Fruit fly (Drosophila melanogaster) whole organism, embryonic: ENCODE results near the gene Cand1.

ENCODE experiments used
- Abd-B ChIP-seq: fragments of 200-800 bp; sonication (Bioruptor generic); optimal IDR thresholded peaks from 2 replicates; lab custom pipeline; 2018; ENCODE audit warnings: missing biosample characterization, mild to moderate bottlenecking, missing genetic modification characterization, moderate library complexity
- Bdp1 ChIP-seq: fragments of 200-800 bp; sonication (Bioruptor generic); optimal IDR thresholded peaks from 3 replicates; lab custom pipeline; 2016; ENCODE audit warnings: missing biosample characterization, missing genetic modification characterization
- CG10274 ChIP-seq: fragments of 200-800 bp; sonication (Bioruptor generic); optimal IDR thresholded peaks from 3 replicates; lab custom pipeline; 2017; ENCODE audit warnings: missing biosample characterization, mild to moderate bottlenecking, missing genetic modification characterization
- CG10321 ChIP-seq: fragments of 200-800 bp; sonication (Bioruptor generic); IDR thresholded peaks from 2 replicates; pipeline ENCODE4 v1.3.6; 2022; ENCODE audit warnings: missing biosample characterization, missing genetic modification characterization
- CG12071 ChIP-seq: fragments of 200-800 bp; sonication (Bioruptor generic); optimal IDR thresholded peaks from 3 replicates; lab custom pipeline; 2018; ENCODE audit warnings: missing biosample characterization, mild to moderate bottlenecking, missing genetic modification characterization
- CG12236 ChIP-seq: fragments of 200-800 bp; sonication (Bioruptor generic); optimal IDR thresholded peaks from 2 replicates; lab custom pipeline; 2016; ENCODE audit warnings: missing biosample characterization, missing genetic modification characterization
- CG15269 ChIP-seq: fragments of 200-800 bp; sonication (Bioruptor generic); optimal IDR thresholded peaks from 2 replicates; lab custom pipeline; 2018; ENCODE audit warnings: missing biosample characterization, mild to moderate bottlenecking, missing genetic modification characterization, moderate library complexity
- CG1529 ChIP-seq: fragments of 200-800 bp; sonication (Bioruptor generic); optimal IDR thresholded peaks from 3 replicates; lab custom pipeline; 2018; ENCODE audit warnings: missing biosample characterization, missing genetic modification characterization
- CG16815 ChIP-seq: fragments of 200-800 bp; sonication (Bioruptor generic); optimal IDR thresholded peaks from 3 replicates; lab custom pipeline; 2017; ENCODE audit warnings: missing biosample characterization, mild to moderate bottlenecking, missing genetic modification characterization
- CG17328 ChIP-seq: fragments of 200-800 bp; sonication (Bioruptor generic); IDR thresholded peaks from 2 replicates; pipeline ENCODE4 v1.3.6; 2022; ENCODE audit warnings: missing biosample characterization, missing genetic modification characterization
- CG17361 ChIP-seq: fragments of 200-800 bp; sonication (Bioruptor generic); IDR thresholded peaks from 3 replicates; pipeline ENCODE4 v1.3.6; 2022; ENCODE audit warnings: missing biosample characterization, missing genetic modification characterization
- CG17829 ChIP-seq: fragments of 200-800 bp; optimal IDR thresholded peaks from 2 replicates; lab custom pipeline; 2019; ENCODE audit warnings: missing biosample characterization, mild to moderate bottlenecking, missing genetic modification characterization, moderate library complexity
- CG17912 ChIP-seq: fragments of 200-800 bp; sonication (Bioruptor generic); optimal IDR thresholded peaks from 2 replicates; lab custom pipeline; 2018; ENCODE audit warnings: missing biosample characterization, mild to moderate bottlenecking, missing genetic modification characterization
- CG2678 ChIP-seq: fragments of 200-800 bp; sonication (Bioruptor generic); optimal IDR thresholded peaks from 3 replicates; lab custom pipeline; 2019; ENCODE audit warnings: missing biosample characterization, mild to moderate bottlenecking, missing genetic modification characterization, moderate library complexity
- CG2712 ChIP-seq: fragments of 200-800 bp; optimal IDR thresholded peaks from 3 replicates; lab custom pipeline; 2019; ENCODE audit warnings: missing biosample characterization, mild to moderate bottlenecking, missing genetic modification characterization, moderate library complexity
- CG3065 ChIP-seq: fragments of 200-800 bp; sonication (Bioruptor generic); optimal IDR thresholded peaks from 2 replicates; lab custom pipeline; 2016; ENCODE audit warnings: missing biosample characterization, missing genetic modification characterization
- CG33557 ChIP-seq: fragments of 200-800 bp; sonication (Bioruptor generic); optimal IDR thresholded peaks from 2 replicates; lab custom pipeline; 2019; ENCODE audit warnings: missing biosample characterization, mild to moderate bottlenecking, missing genetic modification characterization, moderate library complexity
- CG34224 ChIP-seq: fragments of 200-800 bp; sonication (Bioruptor generic); IDR thresholded peaks from 3 replicates; pipeline ENCODE4 v1.3.6; 2022; ENCODE audit warnings: missing biosample characterization, missing genetic modification characterization; ENCODE audit not compliant: partially characterized antibody
- CG3995 ChIP-seq: fragments of 200-800 bp; sonication (Bioruptor generic); optimal IDR thresholded peaks from 3 replicates; lab custom pipeline; 2016; ENCODE audit warnings: missing biosample characterization, missing genetic modification characterization
- CG4328 ChIP-seq: fragments of 200-800 bp; sonication (Bioruptor generic); optimal IDR thresholded peaks from 3 replicates; lab custom pipeline; 2017; ENCODE audit warnings: missing biosample characterization, missing genetic modification reagents, missing genetic modification characterization
- CG4424 ChIP-seq: fragments of 200-800 bp; sonication (Bioruptor generic); optimal IDR thresholded peaks from 3 replicates; lab custom pipeline; 2016; ENCODE audit warnings: missing biosample characterization, missing genetic modification characterization
- CG8388 ChIP-seq: fragments of 200-800 bp; sonication (Bioruptor generic); optimal IDR thresholded peaks from 2 replicates; lab custom pipeline; 2019; ENCODE audit warnings: missing biosample characterization, mild to moderate bottlenecking, missing genetic modification characterization, moderate library complexity
- CG9932 ChIP-seq: fragments of 200-800 bp; sonication (Bioruptor generic); IDR thresholded peaks from 2 replicates; pipeline ENCODE4 v1.3.6; 2022; ENCODE audit warnings: missing biosample characterization, missing genetic modification characterization
- CkIIα-i1 ChIP-seq: fragments of 200-800 bp; sonication (Bioruptor generic); IDR thresholded peaks from 2 replicates; pipeline ENCODE4 v1.3.6; 2022; ENCODE audit warnings: missing biosample characterization, missing genetic modification characterization
- Dip3 ChIP-seq: fragments of 200-800 bp; sonication (Bioruptor generic); optimal IDR thresholded peaks from 3 replicates; lab custom pipeline; 2016; ENCODE audit warnings: missing biosample characterization, missing genetic modification characterization
- GATAe ChIP-seq: fragments of 200-800 bp; sonication (Bioruptor generic); conservative IDR thresholded peaks from 2 replicates; pipeline ENCODE4 v1.3.6; 2022; ENCODE audit warnings: missing biosample characterization, missing genetic modification characterization
- Gug ChIP-seq: fragments of 200-800 bp; sonication (Bioruptor generic); IDR thresholded peaks from 4 replicates; pipeline ENCODE4 v1.3.6; 2022; ENCODE audit warnings: missing biosample characterization, missing genetic modification characterization
- Hmr ChIP-seq: fragments of 200-800 bp; sonication (Bioruptor generic); optimal IDR thresholded peaks from 3 replicates; lab custom pipeline; 2017; ENCODE audit warnings: mild to moderate bottlenecking, missing biosample characterization, missing genetic modification reagents, missing genetic modification characterization
- Hr3 ChIP-seq: fragments of 200-800 bp; sonication (Bioruptor generic); optimal IDR thresholded peaks from 3 replicates; lab custom pipeline; 2016; ENCODE audit warnings: missing biosample characterization, missing genetic modification characterization
- Mes4 ChIP-seq: fragments of 200-800 bp; sonication (Bioruptor generic); optimal IDR thresholded peaks from 2 replicates; lab custom pipeline; 2016; ENCODE audit warnings: missing biosample characterization, missing genetic modification characterization
- Poxn ChIP-seq: fragments of 200-800 bp; sonication (Bioruptor generic); IDR thresholded peaks from 2 replicates; pipeline ENCODE4 v1.3.6; 2022; ENCODE audit warnings: missing biosample characterization, missing genetic modification characterization
- Sry-δ ChIP-seq: fragments of 200-800 bp; sonication (Bioruptor generic); optimal IDR thresholded peaks from 2 replicates; lab custom pipeline; 2016; ENCODE audit warnings: missing biosample characterization, missing genetic modification characterization
- Xrp1 ChIP-seq: fragments of 200-800 bp; sonication (Bioruptor generic); IDR thresholded peaks from 2 replicates; pipeline ENCODE4 v1.3.6; 2022; ENCODE audit warnings: missing biosample characterization, missing genetic modification characterization
- caup ChIP-seq: fragments of 200-800 bp; sonication (Bioruptor generic); optimal IDR thresholded peaks from 3 replicates; lab custom pipeline; 2017; ENCODE audit warnings: missing biosample characterization, mild to moderate bottlenecking, missing genetic modification characterization, moderate library complexity; ENCODE audit not compliant: severe bottlenecking
- dysf ChIP-seq: fragments of 200-800 bp; sonication (Bioruptor generic); IDR thresholded peaks from 3 replicates; pipeline ENCODE4 v1.3.6; 2022; ENCODE audit warnings: missing biosample characterization, missing genetic modification characterization
- fu2 ChIP-seq: fragments of 200-800 bp; sonication (Bioruptor generic); optimal IDR thresholded peaks from 2 replicates; lab custom pipeline; 2016; ENCODE audit warnings: missing biosample characterization, missing genetic modification characterization
- insv ChIP-seq, 2 experiments: fragments of 200-800 bp; sonication (Bioruptor generic); optimal IDR thresholded peaks; 3 replicates each; lab custom pipeline; 2016 to 2018; ENCODE audit warnings: missing biosample characterization in 2 of 2, missing genetic modification characterization in 2 of 2
- jigr1 ChIP-seq: fragments of 200-800 bp; sonication (Bioruptor generic); IDR thresholded peaks from 3 replicates; pipeline ENCODE4 v1.3.6; 2022; ENCODE audit warnings: missing biosample characterization, missing genetic modification characterization
- ken ChIP-seq: fragments of 200-800 bp; sonication (Bioruptor generic); IDR thresholded peaks from 3 replicates; pipeline ENCODE4 v1.3.6; 2022; ENCODE audit warnings: missing biosample characterization, missing genetic modification characterization
- kni ChIP-seq: fragments of 200-800 bp; sonication (Bioruptor generic); optimal IDR thresholded peaks from 3 replicates; lab custom pipeline; 2017; ENCODE audit warnings: mild to moderate bottlenecking, missing biosample characterization, missing genetic modification reagents, missing genetic modification characterization
- lab ChIP-seq: fragments of 200-800 bp; sonication (Bioruptor generic); optimal IDR thresholded peaks from 3 replicates; lab custom pipeline; 2017; ENCODE audit warnings: missing biosample characterization, missing genetic modification characterization, mild to moderate bottlenecking, moderate library complexity, missing genetic modification reagents
- maf-S ChIP-seq: fragments of 200-800 bp; sonication (Bioruptor generic); optimal IDR thresholded peaks from 2 replicates; lab custom pipeline; 2016; ENCODE audit warnings: missing biosample characterization, missing genetic modification characterization
- pb ChIP-seq: fragments of 200-800 bp; sonication (Bioruptor generic); optimal IDR thresholded peaks from 3 replicates; lab custom pipeline; 2016; ENCODE audit warnings: missing biosample characterization, missing genetic modification characterization
- pita ChIP-seq: fragments of 200-800 bp; sonication (Bioruptor generic); optimal IDR thresholded peaks from 2 replicates; lab custom pipeline; 2017; ENCODE audit warnings: missing biosample characterization, mild to moderate bottlenecking, missing genetic modification characterization
- pnt ChIP-seq: fragments of 200-800 bp; sonication (Bioruptor generic); optimal IDR thresholded peaks from 3 replicates; lab custom pipeline; 2016; ENCODE audit warnings: missing biosample characterization, missing genetic modification characterization
- sd ChIP-seq: fragments of 200-800 bp; sonication (Bioruptor generic); optimal IDR thresholded peaks from 3 replicates; lab custom pipeline; 2018; ENCODE audit warnings: missing biosample characterization, mild to moderate bottlenecking, missing genetic modification characterization, moderate library complexity
- shn ChIP-seq: fragments of 200-800 bp; sonication (Bioruptor generic); optimal IDR thresholded peaks from 3 replicates; lab custom pipeline; 2016; ENCODE audit warnings: missing biosample characterization, missing genetic modification characterization
- sim ChIP-seq: fragments of 200-800 bp; sonication (Bioruptor generic); IDR thresholded peaks from 2 replicates; pipeline ENCODE4 v1.3.6; 2022; ENCODE audit warnings: missing biosample characterization, missing genetic modification characterization
- slbo ChIP-seq: fragments of 200-800 bp; sonication (Bioruptor generic); IDR thresholded peaks from 2 replicates; pipeline ENCODE4 v1.3.6; 2022; ENCODE audit warnings: missing biosample characterization, missing genetic modification characterization
- tio ChIP-seq: fragments of 200-800 bp; sonication (Bioruptor generic); optimal IDR thresholded peaks from 2 replicates; lab custom pipeline; 2017; ENCODE audit warnings: missing biosample characterization, missing genetic modification characterization, inconsistent platforms
- tup ChIP-seq: fragments of 200-800 bp; sonication (Bioruptor generic); optimal IDR thresholded peaks from 2 replicates; lab custom pipeline; 2016; ENCODE audit warnings: missing biosample characterization, mild to moderate bottlenecking, missing genetic modification characterization, moderate library complexity

Gene Cand1

dm6 chr2L:10334854-10335277, 27.6 kb downstream of the Cand1 start (continued):
- TF ChIP-seq pita (GFP tag; lab: Kevin White, UChicago): no peak
- no peak for TF ChIP-seq Mes4
- TF ChIP-seq maf-S (GFP tag; lab: Kevin White, UChicago): peak; percentile 41
- TF ChIP-seq Poxn: no peak
- TF ChIP-seq CG16815 (GFP tag; lab: Kevin White, UChicago): no peak
- TF ChIP-seq ken: no peak
- no peak for TF ChIP-seq sim (GFP tag; lab: Robert Waterston, UW)
- TF ChIP-seq dysf: no peak; the same call in 2 of the 3 replicates
- TF ChIP-seq CG33557 (GFP tag; lab: Kevin White, UChicago): peak; percentile 76
- TF ChIP-seq CG15269 (tag; lab: Kevin White, UChicago): peak; percentile 36
- TF ChIP-seq sd (tag; lab: Kevin White, UChicago): peak; percentile 93
- TF ChIP-seq CG2712: peak; percentile 56
- peak; percentile 53 for TF ChIP-seq CG17328 (GFP tag; lab: Robert Waterston, UW)
- no peak for TF ChIP-seq jigr1 (GFP tag; lab: Robert Waterston, UW)
- peak; percentile 78; the same call in 1 of the 2 replicates for TF ChIP-seq CG9932
- peak; percentile 36 for TF ChIP-seq CG4424
- peak; percentile 48 for TF ChIP-seq CG8388 (GFP tag; lab: Kevin White, UChicago)
- no peak for TF ChIP-seq tup (GFP tag; lab: Kevin White, UChicago)
- peak; percentile 64 for TF ChIP-seq slbo (GFP tag; lab: Robert Waterston, UW)
- TF ChIP-seq CkIIα-i1 (GFP tag; lab: Robert Waterston, UW): no peak
- TF ChIP-seq Xrp1 (GFP tag; lab: Robert Waterston, UW): peak; percentile 67
- no peak for TF ChIP-seq Dip3 (GFP tag; lab: Kevin White, UChicago)
- TF ChIP-seq CG4328 (GFP tag; lab: Kevin White, UChicago): peak; percentile 88
- no peak for TF ChIP-seq Bdp1 (GFP tag; lab: Kevin White, UChicago)
- peak; percentile 93 for TF ChIP-seq GATAe (GFP tag; lab: Robert Waterston, UW)
- TF ChIP-seq CG17912 (GFP tag; lab: Kevin White, UChicago): peak; percentile 85
- TF ChIP-seq CG17361: peak; percentile 50; the same call in 2 of the 3 replicates
- peak; percentile 57 for TF ChIP-seq shn (GFP tag; lab: Kevin White, UChicago)
- peak; percentile 62 for TF ChIP-seq CG1529 (GFP tag; lab: Kevin White, UChicago)
- TF ChIP-seq lab (GFP tag; lab: Kevin White, UChicago): peak; percentile 93
- no peak for TF ChIP-seq tio (GFP tag; lab: Kevin White, UChicago)
- no peak for TF ChIP-seq Abd-B
- TF ChIP-seq pb (GFP tag; lab: Kevin White, UChicago): peak; percentile 16
- TF ChIP-seq insv (GFP tag; optimal IDR thresholded peaks at IDR 0.05; lab: Kevin White, UChicago): peak in 1 of 2 experiments; percentile 43
- no peak for TF ChIP-seq CG3065 (GFP tag; lab: Kevin White, UChicago)
- TF ChIP-seq CG12236: peak; percentile 43
- peak; percentile 21 for TF ChIP-seq fu2 (GFP tag; lab: Kevin White, UChicago)
- peak; percentile 73 for TF ChIP-seq CG2678
- peak; percentile 66 for TF ChIP-seq CG34224 (GFP tag; lab: Robert Waterston, UW)
- TF ChIP-seq Hr3 (GFP tag; lab: Kevin White, UChicago): peak; percentile 6
- TF ChIP-seq CG10274 (GFP tag; lab: Kevin White, UChicago): peak; percentile 28
- TF ChIP-seq caup (GFP tag; lab: Kevin White, UChicago): peak; percentile 77
- TF ChIP-seq CG17829 (tag; lab: Kevin White, UChicago): peak; percentile 63
- peak; percentile 98 for TF ChIP-seq kni (GFP tag; lab: Kevin White, UChicago)
- TF ChIP-seq CG12071 (GFP tag; lab: Kevin White, UChicago): no peak
- no peak for TF ChIP-seq Gug (GFP tag; lab: Robert Waterston, UW)
- peak; percentile 27 for TF ChIP-seq pnt (GFP tag; lab: Kevin White, UChicago)
- TF ChIP-seq Hmr (GFP tag; lab: Kevin White, UChicago): peak; percentile 90
- no peak for TF ChIP-seq CG10321 (GFP tag; lab: Robert Waterston, UW)
- peak; percentile 54 for TF ChIP-seq Sry-δ (GFP tag; lab: Kevin White, UChicago)
- TF ChIP-seq CG3995 (GFP tag; lab: Kevin White, UChicago): peak; percentile 13
